Worm (Caenorhabditis elegans) whole organism, midembryonic: ENCODE data around the gene snx-13.

Experiments used
- T22C8.4 ChIP-seq: fragments of 200-800 bp; sonication (Bioruptor generic); IDR thresholded peaks from 2 replicates; pipeline ENCODE4 v1.3.6; 2022; ENCODE audit warnings: missing genetic modification characterization, missing compliant biosample characterization
- cog-1 ChIP-seq: sonication (generic microtip); optimal IDR thresholded peaks from 2 replicates; lab custom pipeline; 2016; ENCODE audit warnings: missing genetic modification characterization, missing compliant biosample characterization
- flt-1 ChIP-seq: fragments of 200-800 bp; sonication (Bioruptor generic); IDR thresholded peaks from 2 replicates; pipeline ENCODE4 v1.3.6; 2022; ENCODE audit warnings: missing genetic modification characterization, missing compliant biosample characterization
- klf-2 ChIP-seq: fragments of 200-800 bp; sonication (Bioruptor generic); conservative IDR thresholded peaks from 2 replicates; pipeline ENCODE4 v1.3.6; 2022; ENCODE audit warnings: missing genetic modification reagents, missing genetic modification characterization, missing compliant biosample characterization
- med-1 ChIP-seq: sonication (generic microtip); optimal IDR thresholded peaks from 2 replicates; lab custom pipeline; 2017; ENCODE audit warnings: missing genetic modification characterization, mild to moderate bottlenecking, missing compliant biosample characterization, antibody characterized with exemption, missing genetic modification reagents; ENCODE audit not compliant: insufficient read depth
- ref-1 ChIP-seq: fragments of 200-800 bp; sonication (Bioruptor generic); conservative IDR thresholded peaks from 2 replicates; pipeline ENCODE4 v1.3.6; 2022; ENCODE audit warnings: missing genetic modification reagents, missing genetic modification characterization, missing compliant biosample characterization
- tab-1 ChIP-seq: fragments of 200-800 bp; sonication (Bioruptor generic); IDR thresholded peaks from 2 replicates; pipeline ENCODE4 v1.3.6; 2022; ENCODE audit warnings: missing genetic modification characterization, missing compliant biosample characterization
- ztf-23 ChIP-seq: fragments of 200-800 bp; sonication (Bioruptor generic); IDR thresholded peaks from 2 replicates; pipeline ENCODE4 v1.3.6; 2022; ENCODE audit warnings: missing genetic modification reagents, missing genetic modification characterization, missing compliant biosample characterization
- ztf-29 ChIP-seq: fragments of 200-800 bp; sonication (Bioruptor generic); IDR thresholded peaks from 2 replicates; pipeline ENCODE4 v1.3.6; 2022; ENCODE audit warnings: missing genetic modification reagents, missing genetic modification characterization, missing compliant biosample characterization

The snx-13 gene

ce11 chrIV:17030494-17030893 lies 56.7 kb downstream of the snx-13 start, which contains the start of gene nhr-229:
nhr-229 (minus strand) TSS chrIV:17030594.
- TF ChIP-seq ztf-23 (GFP tag; lab: Robert Waterston, UW), result no peak
- no peak for TF ChIP-seq med-1 (GFP tag; lab: Kevin White, UChicago)
- TF ChIP-seq ztf-29 (GFP tag; lab: Robert Waterston, UW), result no peak
- TF ChIP-seq ref-1 (GFP tag; lab: Robert Waterston, UW), result no peak
- no peak for TF ChIP-seq T22C8.4
- no peak for TF ChIP-seq flt-1
- no peak for TF ChIP-seq klf-2 (GFP tag; lab: Robert Waterston, UW)
- TF ChIP-seq tab-1 (GFP tag; lab: Robert Waterston, UW), result no peak
- no peak for TF ChIP-seq cog-1 (tag; lab: Kevin White, UChicago)
